Worm (Caenorhabditis elegans) whole organism, L2 larva: ENCODE measurements around the gene gldc-1.

Experiments used
- R02D3.7 ChIP-seq: fragments of 150-350 bp; optimal IDR thresholded peaks from 2 replicates; lab custom pipeline; 2014; ENCODE audit warnings: missing biosample characterization, missing genetic modification characterization
- elt-1 ChIP-seq: fragments of 150-350 bp; optimal IDR thresholded peaks from 2 replicates; lab custom pipeline; 2014; ENCODE audit warnings: missing biosample characterization, missing genetic modification characterization
- lin-11 ChIP-seq: fragments of 150-350 bp; sonication (generic microtip); optimal IDR thresholded peaks from 2 replicates; lab custom pipeline; 2014; ENCODE audit warnings: missing biosample characterization, missing genetic modification characterization, inconsistent platforms, mixed read lengths
- nhr-12 ChIP-seq: fragments of 150-350 bp; optimal IDR thresholded peaks from 2 replicates; lab custom pipeline; 2014; ENCODE audit warnings: missing biosample characterization, missing genetic modification characterization

DNA sequence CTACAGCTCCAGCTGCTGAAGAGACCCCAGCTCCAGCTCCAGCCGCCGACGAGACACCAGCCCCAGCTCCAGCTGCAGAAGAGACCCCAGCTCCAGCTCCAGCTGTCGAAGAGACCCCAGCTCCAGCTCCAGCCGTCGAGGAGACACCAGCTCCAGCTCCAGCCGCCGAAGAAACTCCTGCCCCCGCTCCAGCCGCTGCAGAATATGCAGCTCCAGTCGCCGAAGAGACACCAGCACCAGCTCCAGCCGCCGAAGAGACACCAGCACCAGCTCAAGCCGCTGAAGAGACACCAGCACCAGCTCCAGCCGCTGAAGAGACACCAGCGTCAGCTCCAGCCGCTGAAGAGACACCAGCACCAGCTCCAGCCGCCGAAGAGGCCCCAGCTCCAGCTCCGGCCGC, 27.6 kb upstream of the gldc-1 start:
- no peak for TF ChIP-seq lin-11
- TF ChIP-seq nhr-12 (tag; lab: Kevin White, UChicago) = no peak
- TF ChIP-seq elt-1 = no peak
- TF ChIP-seq R02D3.7 (tag; lab: Kevin White, UChicago) = no peak
